Worm (Caenorhabditis elegans) whole organism, L4 larva: ENCODE data around the gene nfm-1.

Source experiments
- F37D6.2 ChIP-seq: sonication (generic microtip); optimal IDR thresholded peaks from 2 replicates; lab custom pipeline; 2016; ENCODE audit warnings: mild to moderate bottlenecking, missing genetic modification characterization, missing compliant biosample characterization
- F49E8.2 ChIP-seq: sonication (generic microtip); optimal IDR thresholded peaks from 2 replicates; lab custom pipeline; 2016; ENCODE audit warnings: missing compliant biosample characterization, mild to moderate bottlenecking, missing genetic modification characterization, borderline replicate concordance
- R02D3.7 ChIP-seq: fragments of 150-350 bp; sonication (generic microtip); optimal IDR thresholded peaks from 3 replicates; lab custom pipeline; 2014; ENCODE audit warnings: missing biosample characterization, missing genetic modification characterization
- Y5F2A.4 ChIP-seq: fragments of 200-800 bp; sonication (Bioruptor generic); optimal IDR thresholded peaks from 2 replicates; lab custom pipeline; 2018; ENCODE audit warnings: mild to moderate bottlenecking, missing genetic modification characterization, missing compliant biosample characterization
- Y75B8A.6 ChIP-seq: fragments of 200-800 bp; sonication (Bioruptor generic); IDR thresholded peaks from 2 replicates; pipeline ENCODE4 v1.3.6; 2022; ENCODE audit warnings: missing genetic modification reagents, missing genetic modification characterization, missing compliant biosample characterization
- aha-1 ChIP-seq: fragments of 150-350 bp; peaks from one replicate; lab custom pipeline; 2014; ENCODE audit warnings: missing biosample characterization, missing genetic modification characterization
- attf-4 ChIP-seq: sonication (generic microtip); optimal IDR thresholded peaks from 3 replicates; lab custom pipeline; 2017; ENCODE audit warnings: missing biosample characterization, missing genetic modification characterization
- ceh-32 ChIP-seq: sonication (generic microtip); optimal IDR thresholded peaks from 2 replicates; lab custom pipeline; 2016; ENCODE audit warnings: mild to moderate bottlenecking, missing genetic modification characterization, missing compliant biosample characterization; ENCODE audit not compliant: poor library complexity
- ceh-44 ChIP-seq: fragments of 200-800 bp; sonication (Bioruptor generic); IDR thresholded peaks from 2 replicates; pipeline ENCODE4 v1.3.6; 2022; ENCODE audit warnings: missing genetic modification reagents, missing genetic modification characterization, missing compliant biosample characterization
- ceh-62 ChIP-seq: sonication (generic microtip); optimal IDR thresholded peaks from 2 replicates; lab custom pipeline; 2017; ENCODE audit warnings: missing biosample characterization, missing genetic modification characterization
- ceh-82 ChIP-seq: sonication (generic microtip); optimal IDR thresholded peaks from 2 replicates; lab custom pipeline; 2017; ENCODE audit warnings: missing biosample characterization, missing genetic modification characterization
- cey-2 ChIP-seq: sonication (generic microtip); optimal IDR thresholded peaks from 3 replicates; lab custom pipeline; 2017; ENCODE audit warnings: missing genetic modification characterization, mild to moderate bottlenecking, missing compliant biosample characterization, antibody characterized with exemption, borderline replicate concordance; ENCODE audit not compliant: insufficient read depth
- dmd-6 ChIP-seq: fragments of 200-800 bp; sonication (Bioruptor generic); IDR thresholded peaks from 2 replicates; pipeline ENCODE4 v1.3.6; 2022; ENCODE audit warnings: missing genetic modification reagents, missing genetic modification characterization, missing compliant biosample characterization
- dmd-8 ChIP-seq: fragments of 200-800 bp; sonication (Bioruptor generic); IDR thresholded peaks from 2 replicates; pipeline ENCODE4 v1.3.6; 2022; ENCODE audit warnings: missing genetic modification characterization, missing compliant biosample characterization
- dmd-9 ChIP-seq: fragments of 200-800 bp; sonication (Bioruptor generic); IDR thresholded peaks from 2 replicates; pipeline ENCODE4 v1.3.6; 2022; ENCODE audit warnings: missing genetic modification reagents, missing genetic modification characterization, missing compliant biosample characterization
- dve-1 ChIP-seq: sonication (generic microtip); optimal IDR thresholded peaks from 2 replicates; lab custom pipeline; 2017; ENCODE audit warnings: antibody characterized with exemption, mild to moderate bottlenecking, missing genetic modification characterization, missing compliant biosample characterization; ENCODE audit not compliant: insufficient read depth
- egl-27 ChIP-seq: sonication (generic microtip); optimal IDR thresholded peaks from 3 replicates; lab custom pipeline; 2017; ENCODE audit warnings: missing biosample characterization, missing genetic modification reagents, missing genetic modification characterization
- hif-1 ChIP-seq, 2 experiments: sonication (generic microtip); optimal IDR thresholded peaks; 2 replicates each; lab custom pipeline; 2016 to 2017; ENCODE audit warnings: missing compliant biosample characterization in 2 of 2, missing genetic modification characterization in 2 of 2, missing genetic modification reagents in 2 of 2, missing genotype in 2 of 2, mild to moderate bottlenecking in 1 of 2
- hlh-11 ChIP-seq: fragments of 200-800 bp; sonication (Bioruptor generic); optimal IDR thresholded peaks from 2 replicates; lab custom pipeline; 2018; ENCODE audit warnings: mild to moderate bottlenecking, missing genetic modification characterization, missing compliant biosample characterization
- lim-7 ChIP-seq: fragments of 200-800 bp; sonication (Bioruptor generic); IDR thresholded peaks from 2 replicates; pipeline ENCODE4 v1.3.6; 2022; ENCODE audit warnings: missing genetic modification characterization, missing compliant biosample characterization
- lin-1 ChIP-seq: fragments of 200-800 bp; sonication (Bioruptor generic); IDR thresholded peaks from 2 replicates; pipeline ENCODE4 v1.3.6; 2022; ENCODE audit warnings: missing genetic modification reagents, missing genetic modification characterization, missing compliant biosample characterization
- lin-13 ChIP-seq: fragments of 150-350 bp; optimal IDR thresholded peaks from 2 replicates; lab custom pipeline; 2014; ENCODE audit warnings: missing biosample characterization, missing genetic modification reagents, missing genetic modification characterization
- lin-15B ChIP-seq: fragments of 150-350 bp; sonication (generic microtip); optimal IDR thresholded peaks from 3 replicates; lab custom pipeline; 2014; ENCODE audit warnings: missing biosample characterization, missing genetic modification characterization
- lin-29 ChIP-seq: fragments of 200-800 bp; sonication (Bioruptor generic); IDR thresholded peaks from 2 replicates; pipeline ENCODE4 v1.3.6; 2022; ENCODE audit warnings: missing genetic modification reagents, missing genetic modification characterization, missing compliant biosample characterization
- lin-38 ChIP-seq: fragments of 200-800 bp; sonication (Bioruptor generic); IDR thresholded peaks from 2 replicates; pipeline ENCODE4 v1.3.6; 2022; ENCODE audit warnings: missing genetic modification reagents, missing genetic modification characterization, missing compliant biosample characterization
- lir-3 ChIP-seq: sonication (generic microtip); optimal IDR thresholded peaks from 2 replicates; lab custom pipeline; 2016; ENCODE audit warnings: mild to moderate bottlenecking, missing genetic modification characterization, missing compliant biosample characterization
- mep-1 ChIP-seq: fragments of 150-350 bp; sonication (generic microtip); optimal IDR thresholded peaks from 3 replicates; lab custom pipeline; 2014; ENCODE audit warnings: missing biosample characterization, missing genetic modification characterization
- mes-2 ChIP-seq: sonication (generic microtip); optimal IDR thresholded peaks from 2 replicates; lab custom pipeline; 2016; ENCODE audit warnings: missing genotype, mild to moderate bottlenecking, missing genetic modification characterization, missing compliant biosample characterization; ENCODE audit not compliant: poor library complexity, severe bottlenecking
- nhr-10 ChIP-seq: fragments of 150-350 bp; optimal IDR thresholded peaks from 2 replicates; lab custom pipeline; 2014; ENCODE audit warnings: missing biosample characterization, missing genetic modification characterization
- nhr-102 ChIP-seq: sonication (generic microtip); optimal IDR thresholded peaks from 2 replicates; lab custom pipeline; 2016; ENCODE audit warnings: mild to moderate bottlenecking, missing genetic modification characterization, moderate library complexity, missing compliant biosample characterization
- nhr-111 ChIP-seq: fragments of 200-800 bp; sonication (Bioruptor generic); optimal IDR thresholded peaks from 2 replicates; lab custom pipeline; 2018; ENCODE audit warnings: mild to moderate bottlenecking, missing genetic modification characterization, missing compliant biosample characterization
- nhr-237 ChIP-seq: sonication (generic microtip); optimal IDR thresholded peaks from 2 replicates; lab custom pipeline; 2017; ENCODE audit warnings: missing biosample characterization, missing genetic modification characterization
- nhr-6 ChIP-seq: fragments of 150-350 bp; optimal IDR thresholded peaks from 2 replicates; lab custom pipeline; 2014; ENCODE audit warnings: missing biosample characterization, missing genetic modification characterization
- nhr-76 ChIP-seq: fragments of 150-350 bp; optimal IDR thresholded peaks from 2 replicates; lab custom pipeline; 2014; ENCODE audit warnings: missing biosample characterization, missing genetic modification characterization
- nhr-77 ChIP-seq: fragments of 150-350 bp; optimal IDR thresholded peaks from 2 replicates; lab custom pipeline; 2014; ENCODE audit warnings: missing biosample characterization, missing genetic modification characterization
- php-3 ChIP-seq: fragments of 200-800 bp; sonication (Bioruptor generic); IDR thresholded peaks from 2 replicates; pipeline ENCODE4 v1.3.6; 2022; ENCODE audit warnings: missing genetic modification reagents, missing genetic modification characterization, missing compliant biosample characterization
- rbr-2 ChIP-seq: sonication (generic microtip); optimal IDR thresholded peaks from 2 replicates; lab custom pipeline; 2016; ENCODE audit warnings: missing genotype, missing genetic modification characterization, missing compliant biosample characterization
- saeg-2 ChIP-seq: fragments of 200-800 bp; sonication (Bioruptor generic); IDR thresholded peaks from 2 replicates; pipeline ENCODE4 v1.3.6; 2022; ENCODE audit warnings: missing genetic modification reagents, missing genetic modification characterization, missing compliant biosample characterization
- sdz-12 ChIP-seq: fragments of 200-800 bp; sonication (Bioruptor generic); optimal IDR thresholded peaks from 2 replicates; lab custom pipeline; 2018; ENCODE audit warnings: mild to moderate bottlenecking, missing genetic modification characterization, missing compliant biosample characterization
- set-16 ChIP-seq: fragments of 200-800 bp; sonication (Bioruptor generic); IDR thresholded peaks from 2 replicates; pipeline ENCODE4 v1.3.6; 2022; ENCODE audit warnings: missing genetic modification reagents, missing genetic modification characterization, missing compliant biosample characterization
- snpc-1.2 ChIP-seq: fragments of 200-800 bp; sonication (Bioruptor generic); IDR thresholded peaks from 2 replicates; pipeline ENCODE4 v1.3.6; 2022; ENCODE audit warnings: missing genetic modification reagents, missing genetic modification characterization, missing compliant biosample characterization
- spr-3 ChIP-seq: fragments of 200-800 bp; sonication (Bioruptor generic); optimal IDR thresholded peaks from 2 replicates; lab custom pipeline; 2018; ENCODE audit warnings: mild to moderate bottlenecking, missing genetic modification characterization, missing compliant biosample characterization
- tra-1 ChIP-seq: fragments of 200-800 bp; sonication (Bioruptor generic); IDR thresholded peaks from 2 replicates; pipeline ENCODE4 v1.3.6; 2022; ENCODE audit warnings: missing genetic modification reagents, missing genetic modification characterization, missing compliant biosample characterization
- unc-39 ChIP-seq: sonication (generic microtip); optimal IDR thresholded peaks from 2 replicates; lab custom pipeline; 2017; ENCODE audit warnings: missing biosample characterization, missing genetic modification characterization
- unc-62 ChIP-seq, 3 experiments: fragments of 150-350 bp in 1 of 3; sonication (generic microtip); optimal IDR thresholded peaks in 2 of 3; peaks in 1 of 3; 1 replicate in 1 of 3; 2 replicates in 2 of 3; lab custom pipeline; 2014 to 2017; ENCODE audit warnings: missing biosample characterization in 3 of 3, missing genetic modification characterization in 3 of 3, missing genetic modification reagents in 3 of 3, missing genotype in 1 of 3
- zfp-2 ChIP-seq: sonication (generic microtip); optimal IDR thresholded peaks from 2 replicates; lab custom pipeline; 2016; ENCODE audit warnings: mild to moderate bottlenecking, missing genetic modification characterization, missing compliant biosample characterization
- zip-11 ChIP-seq: fragments of 200-800 bp; sonication (Bioruptor generic); IDR thresholded peaks from 2 replicates; pipeline ENCODE4 v1.3.6; 2022; ENCODE audit warnings: missing genetic modification characterization, missing compliant biosample characterization
- ztf-7 ChIP-seq: fragments of 150-350 bp; optimal IDR thresholded peaks from 2 replicates; lab custom pipeline; 2014; ENCODE audit warnings: missing biosample characterization, missing genetic modification characterization

The nfm-1 gene

ce11 chrIII:6120990-6121389 lies 38.3 kb upstream of the nfm-1 start:
- TF ChIP-seq set-16 (GFP tag; lab: Robert Waterston, UW): no peak
- TF ChIP-seq unc-62 (GFP tag; optimal IDR thresholded peaks at IDR 0.05 in 1 of 2; lab: Kevin White, UChicago): peak in 1 of 2 experiments; percentile 71
- TF ChIP-seq unc-62 (tag; optimal IDR thresholded peaks at IDR 0.05; lab: Kevin White, UChicago): no peak
- no peak for TF ChIP-seq R02D3.7 (tag; lab: Kevin White, UChicago)
- TF ChIP-seq dve-1 (tag; lab: Kevin White, UChicago): no peak

ce11 chrIII:6123647-6124046 lies 35.6 kb upstream of the nfm-1 start:
- TF ChIP-seq nhr-237 (tag; lab: Kevin White, UChicago) (no peak), F37D6.2 (tag; lab: Kevin White, UChicago) (no peak), zfp-2 (tag; lab: Kevin White, UChicago) (no peak), dmd-9 (GFP tag; lab: Robert Waterston, UW) (no peak), snpc-1.2 (GFP tag; lab: Robert Waterston, UW) (no peak; the same call in 1 of the 2 replicates), saeg-2 (GFP tag; lab: Robert Waterston, UW) (no peak), ztf-7 (no peak), sdz-12 (no peak), lin-13 (no peak), Y75B8A.6 (GFP tag; lab: Robert Waterston, UW) (0 out of 2 replicates have a peak, but pooled peaks have one; percentile 37), dmd-8 (GFP tag; lab: Robert Waterston, UW) (no peak), lin-15B (no peak), mep-1 (tag; lab: Kevin White, UChicago) (no peak), rbr-2 (peak; percentile 15), nhr-77 (tag; lab: Kevin White, UChicago) (no peak), tra-1 (GFP tag; lab: Robert Waterston, UW) (0 out of 2 replicates have a peak, but pooled peaks have one; percentile 3), hif-1 (tag; optimal IDR thresholded peaks at IDR 0.05; lab: Kevin White, UChicago) (peak in 1 of 2 experiments; percentile 30), lin-38 (peak; percentile 45), ceh-44 (no peak), unc-62 (GFP tag; optimal IDR thresholded peaks at IDR 0.05 in 1 of 2; lab: Kevin White, UChicago) (no peak), unc-62 (tag; optimal IDR thresholded peaks at IDR 0.05; lab: Kevin White, UChicago) (no peak), nhr-76 (tag; lab: Kevin White, UChicago) (no peak), lin-1 (GFP tag; lab: Robert Waterston, UW) (no peak), ceh-62 (tag; lab: Kevin White, UChicago) (no peak), lin-29 (no peak), hlh-11 (tag; lab: Kevin White, UChicago) (no peak), ceh-32 (no peak), dmd-6 (GFP tag; lab: Robert Waterston, UW) (no peak), lir-3 (no peak), unc-39 (no peak), zip-11 (GFP tag; lab: Robert Waterston, UW) (no peak), aha-1 (no peak), nhr-102 (tag; lab: Kevin White, UChicago) (no peak), egl-27 (no peak), attf-4 (tag; lab: Kevin White, UChicago) (no peak), spr-3 (no peak), mes-2 (peak; percentile 15), php-3 (GFP tag; lab: Robert Waterston, UW) (peak; percentile 42; the same call in 1 of the 2 replicates), Y5F2A.4 (GFP tag; lab: Kevin White, UChicago) (peak; percentile 11), set-16 (GFP tag; lab: Robert Waterston, UW) (no peak), cey-2 (no peak), nhr-6 (tag; lab: Kevin White, UChicago) (no peak), lim-7 (GFP tag; lab: Robert Waterston, UW) (peak; percentile 52; the same call in 1 of the 2 replicates), F49E8.2 (tag; lab: Kevin White, UChicago) (no peak), ceh-82 (tag; lab: Kevin White, UChicago) (no peak), nhr-10 (tag; lab: Kevin White, UChicago) (no peak), nhr-111 (peak; percentile 33)
